Worm (Caenorhabditis elegans): ENCODE data around the gene ZC449.2.

ZC449.2 gene

DNA sequence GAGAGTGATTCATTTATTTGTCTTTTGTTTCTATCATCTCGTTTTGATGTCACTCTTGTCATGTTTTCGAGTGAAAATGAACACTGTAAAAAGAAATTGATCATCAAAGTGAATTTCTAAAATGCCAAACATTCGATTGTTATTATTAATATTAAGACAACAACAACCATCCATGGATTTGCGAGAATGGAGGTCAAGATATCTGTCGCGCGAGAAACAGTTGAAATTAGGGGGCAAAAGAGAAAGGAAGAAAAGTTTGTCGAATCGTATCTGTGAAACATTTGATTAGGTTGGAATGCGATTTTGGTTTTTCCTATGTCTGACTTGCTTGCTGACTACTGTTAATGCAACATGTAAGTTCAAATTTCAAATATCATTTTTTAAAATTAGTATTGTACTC is at the start of gene ZC449.2:
TSS of gene ZC449.2 (plus strand) at position 290 of the 400 bp plus-strand sequence.
- no peak for TF ChIP-seq unc-62 (GFP tag; optimal IDR thresholded peaks at IDR 0.05)

ce11 chrX:4971427-4971826 is 49.7 kb upstream of the ZC449.2 start:
- no peak for TF ChIP-seq unc-62 (GFP tag; optimal IDR thresholded peaks at IDR 0.05)

DNA sequence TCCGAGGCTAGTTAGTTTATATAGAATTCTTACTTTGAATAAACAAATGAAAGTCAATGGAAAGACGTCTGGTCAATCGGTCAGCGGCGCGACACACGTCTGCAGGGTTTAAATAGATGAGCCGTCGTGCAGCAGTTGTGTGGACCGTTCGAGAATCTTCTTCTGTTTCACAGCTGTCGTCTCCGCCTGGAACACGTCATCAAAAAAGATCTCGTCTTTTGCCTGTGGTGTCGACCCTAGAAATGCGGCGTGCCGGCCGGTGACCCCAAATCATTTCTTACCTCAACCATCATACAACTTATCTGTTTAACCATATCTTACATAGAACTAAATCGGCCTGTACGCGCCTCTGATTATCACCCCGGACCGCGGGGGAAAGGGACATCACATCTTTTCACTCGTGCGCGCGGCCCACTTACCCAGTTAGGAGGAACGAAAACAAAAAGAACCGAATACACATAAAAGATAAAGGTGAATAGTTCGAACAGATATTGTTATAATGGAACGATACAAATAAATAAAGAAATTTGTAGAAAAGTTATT is 49.0 kb upstream of the ZC449.2 start:
- no peak for TF ChIP-seq unc-62 (GFP tag; optimal IDR thresholded peaks at IDR 0.05)

- TF ChIP-seq unc-62 (GFP tag; optimal IDR thresholded peaks at IDR 0.05) = no peak
Measured at ce11 chrX:4974486-4974885, 46.6 kb upstream of the ZC449.2 start.

DNA sequence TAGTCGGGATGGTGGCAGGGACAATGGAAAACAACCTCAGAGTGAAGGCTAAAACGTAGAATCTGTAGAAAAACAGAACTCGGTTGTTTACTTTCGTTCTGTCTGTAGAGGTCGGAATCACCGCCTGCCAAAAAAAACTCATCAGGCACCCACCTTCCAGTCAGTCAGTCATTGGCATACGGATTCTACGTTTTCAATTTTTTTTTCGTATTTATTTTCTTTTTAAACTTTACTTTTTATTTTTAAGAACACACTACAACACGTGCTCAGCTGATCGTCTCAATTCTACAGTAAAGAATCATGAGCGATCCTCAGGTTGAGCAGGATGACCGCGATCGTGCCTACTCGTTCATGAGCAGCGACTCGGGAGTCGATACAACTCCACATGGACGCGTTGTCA is 44.6 kb upstream of the ZC449.2 start, which contains the start of gene lfi-1:
TSS of gene lfi-1 (plus strand) at position 301 of the 400 bp plus-strand sequence.
- TF ChIP-seq unc-62 (GFP tag; optimal IDR thresholded peaks at IDR 0.05) = no peak

- no peak for TF ChIP-seq unc-62 (GFP tag; optimal IDR thresholded peaks at IDR 0.05)
Measured at ce11 chrX:4978103-4978502, 43.0 kb upstream of the ZC449.2 start.

ce11 chrX:4979060-4979459 is 42.0 kb upstream of the ZC449.2 start:
- no peak for TF ChIP-seq unc-62 (GFP tag; optimal IDR thresholded peaks at IDR 0.05)

- TF ChIP-seq unc-62 (GFP tag; optimal IDR thresholded peaks at IDR 0.05) = no peak
Measured at ce11 chrX:4981059-4981458, 40.0 kb upstream of the ZC449.2 start.

DNA sequence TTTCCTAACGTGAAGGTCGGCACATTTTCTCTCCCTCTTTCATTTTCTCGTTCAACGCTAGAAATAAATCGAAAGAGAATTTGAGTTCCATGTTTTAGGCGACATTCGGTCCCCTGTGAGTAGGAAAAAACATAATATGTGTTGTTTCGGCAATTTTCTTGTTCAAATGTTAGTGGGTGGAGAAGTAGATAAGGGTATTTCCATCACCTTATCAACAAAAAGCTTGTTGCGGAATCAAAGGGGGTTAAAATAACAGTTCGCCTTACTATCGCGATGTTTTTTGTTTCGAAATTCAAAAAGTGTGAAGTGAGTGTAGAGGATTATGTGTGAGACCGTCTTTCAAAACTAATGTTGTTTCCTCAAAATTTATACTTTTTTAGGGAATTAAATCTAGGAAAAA is 39.5 kb upstream of the ZC449.2 start:
- TF ChIP-seq unc-62 (GFP tag; optimal IDR thresholded peaks at IDR 0.05) = no peak

DNA sequence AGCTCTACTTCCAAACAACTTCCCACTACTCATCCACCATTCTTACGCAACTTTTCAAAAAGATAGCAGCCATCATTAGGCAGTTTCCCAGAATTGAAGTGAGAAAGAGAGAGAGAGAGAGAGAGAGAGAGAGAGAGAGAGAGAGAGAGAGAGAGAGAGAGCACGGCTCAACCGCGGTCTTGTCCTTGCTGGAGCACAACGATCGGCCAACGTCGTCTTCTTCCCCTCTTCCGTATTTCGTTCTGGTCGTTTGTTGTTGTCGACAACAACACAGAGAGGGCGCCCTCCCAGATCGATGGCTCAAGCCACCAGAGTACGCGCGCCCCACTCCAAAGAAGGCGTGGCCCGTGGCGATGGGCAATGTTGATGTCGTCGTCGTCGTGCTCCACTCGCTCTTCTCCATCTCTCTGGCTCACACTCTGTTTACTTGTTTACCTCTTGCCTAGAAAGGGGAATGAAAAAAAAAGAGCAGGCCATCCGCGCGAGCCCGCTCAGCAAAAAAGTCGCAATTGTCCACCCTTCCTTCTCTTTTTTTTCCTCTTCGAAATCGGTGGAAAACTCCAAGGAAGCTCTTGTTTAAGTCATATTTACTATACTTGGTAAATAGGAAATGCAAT is 39.0 kb upstream of the ZC449.2 start:
- no peak for TF ChIP-seq unc-62 (GFP tag; optimal IDR thresholded peaks at IDR 0.05)

DNA sequence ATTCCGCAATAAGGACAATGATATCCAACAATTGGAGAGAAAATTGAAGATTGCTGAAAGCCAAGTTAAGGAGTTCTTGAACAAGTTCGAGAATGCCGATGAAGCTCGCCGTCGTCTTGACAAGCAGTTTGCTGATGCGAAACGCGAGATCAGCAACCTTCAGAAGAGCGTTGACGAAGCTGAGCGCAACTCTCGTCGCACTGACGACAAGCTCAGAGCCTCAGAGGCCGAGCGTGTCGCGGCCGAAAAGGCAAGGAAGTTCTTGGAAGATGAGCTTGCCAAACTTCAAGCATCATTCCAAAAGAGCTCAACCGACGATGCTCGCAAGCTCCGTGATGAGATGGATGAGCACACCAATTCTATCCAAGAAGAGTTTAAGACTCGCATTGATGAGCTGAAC is 34.7 kb upstream of the ZC449.2 start:
- no peak for TF ChIP-seq unc-62 (GFP tag; optimal IDR thresholded peaks at IDR 0.05)

DNA sequence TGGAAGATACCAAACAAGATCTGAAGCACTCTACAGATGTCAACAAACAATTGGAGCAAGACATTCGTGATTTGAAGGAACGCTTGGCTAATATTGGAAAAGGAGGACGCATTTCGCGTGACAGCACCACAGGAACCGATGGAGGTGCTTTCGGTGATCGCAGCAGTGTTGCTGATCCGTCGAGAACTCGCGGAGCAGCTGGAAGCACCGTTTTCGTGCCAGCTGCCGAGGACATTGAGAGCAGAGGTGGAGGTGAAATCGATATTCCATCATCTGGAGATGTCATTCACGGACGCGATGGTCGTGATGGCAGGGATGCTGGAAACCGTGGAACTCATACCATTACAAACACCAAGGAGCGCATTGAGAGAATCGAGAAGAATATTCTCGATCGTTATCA is 33.5 kb upstream of the ZC449.2 start:
- no peak for TF ChIP-seq unc-62 (GFP tag; optimal IDR thresholded peaks at IDR 0.05)

DNA sequence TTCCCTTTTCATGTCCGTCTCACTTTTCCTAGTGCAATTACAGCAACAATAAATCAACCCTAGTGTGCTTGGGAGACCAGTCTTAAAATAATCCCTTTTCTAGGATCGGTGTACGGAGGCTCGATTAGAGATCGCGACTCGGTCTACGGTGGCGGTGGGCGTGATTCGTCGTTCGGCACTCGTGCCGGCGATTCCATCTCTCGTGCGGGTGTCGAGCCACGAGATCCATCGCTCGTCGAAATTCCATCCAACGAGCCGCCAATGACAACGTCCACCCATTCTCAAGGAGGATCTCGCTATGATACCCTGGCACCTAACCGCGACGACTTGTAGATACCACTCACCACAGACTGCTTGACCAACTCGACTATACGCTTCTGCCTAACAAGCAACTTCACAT is 28.6 kb upstream of the ZC449.2 start:
- TF ChIP-seq unc-62 (GFP tag; optimal IDR thresholded peaks at IDR 0.05) = no peak

DNA sequence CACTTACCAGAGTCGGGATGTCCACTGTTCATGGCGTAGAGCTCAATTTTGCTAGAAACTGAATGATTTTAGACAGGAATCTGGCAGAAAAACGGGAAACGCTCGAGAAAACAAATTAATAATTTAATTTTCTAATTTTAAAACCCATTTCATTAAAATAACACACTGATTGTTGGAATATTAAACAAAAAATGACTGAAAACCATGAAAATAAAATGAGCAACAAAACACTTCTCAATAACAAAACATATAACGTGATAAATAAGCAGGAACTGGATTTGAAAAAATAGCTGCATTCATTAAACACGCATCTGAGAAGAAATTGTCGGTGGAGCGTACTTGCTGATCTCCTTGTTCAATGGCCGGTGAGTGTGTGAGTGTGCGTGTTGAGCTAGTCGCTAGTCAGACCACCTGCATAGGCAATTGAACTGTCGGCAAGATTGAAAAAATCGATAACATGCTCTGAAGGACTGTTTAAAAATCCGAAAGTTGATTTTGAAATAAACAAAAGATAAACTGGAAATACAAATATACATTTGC is 23.5 kb upstream of the ZC449.2 start, which contains the start of gene ZC8.6:
TSS of gene ZC8.6 (minus strand) at position 51 of the 540 bp plus-strand sequence.
- TF ChIP-seq unc-62 (GFP tag; optimal IDR thresholded peaks at IDR 0.05) = no peak

DNA sequence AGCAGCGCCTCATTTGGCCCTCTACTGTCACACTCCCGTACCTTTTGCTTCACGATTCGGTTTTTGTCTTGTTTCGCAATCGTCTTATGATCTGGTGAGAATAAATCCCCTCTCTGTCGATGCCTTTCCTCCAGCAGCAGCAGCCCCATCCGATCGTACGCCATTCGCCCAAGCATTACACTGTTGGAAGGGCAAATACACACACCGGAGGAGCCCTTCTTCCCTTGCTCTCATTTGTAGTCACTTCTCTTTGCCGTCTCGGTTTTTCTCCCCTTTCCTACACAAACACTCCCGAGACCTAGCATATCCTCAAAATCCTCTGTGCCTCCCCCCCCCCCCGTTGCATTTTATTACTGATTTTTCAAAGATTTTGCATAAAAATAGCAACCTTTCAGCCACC is 22.2 kb upstream of the ZC449.2 start, which contains the start of gene set-30:
TSS of gene set-30 (plus strand) at position 396 of the 400 bp plus-strand sequence.
- no peak for TF ChIP-seq unc-62 (GFP tag; optimal IDR thresholded peaks at IDR 0.05)

- no peak for TF ChIP-seq unc-62 (GFP tag; optimal IDR thresholded peaks at IDR 0.05)
Measured at ce11 chrX:5004940-5005339, 16.1 kb upstream of the ZC449.2 start, which contains the start of gene hsd-2. Gene hsd-2, plus strand, starts transcription at chrX:5005240.

ce11 chrX:5006972-5007371 is 14.1 kb upstream of the ZC449.2 start:
- no peak for TF ChIP-seq unc-62 (GFP tag; optimal IDR thresholded peaks at IDR 0.05)

Data from whole organism, dauer.